Worm (Caenorhabditis elegans): ENCODE data around the gene ckc-1.

- TF ChIP-seq unc-62 (GFP tag; optimal IDR thresholded peaks at IDR 0.05) (no peak), mdl-1 (tag; optimal IDR thresholded peaks at IDR 0.05) (no peak), lin-39 (tag; optimal IDR thresholded peaks at IDR 0.05) (no peak), Y55F3AM.14 (GFP tag; optimal IDR thresholded peaks at IDR 0.05) (no peak), nhr-25 (tag; optimal IDR thresholded peaks at IDR 0.05) (no peak), ZK546.5 (tag; optimal IDR thresholded peaks at IDR 0.05) (no peak), snpc-4 (tag; optimal IDR thresholded peaks at IDR 0.05) (no peak), nhr-237 (tag; optimal IDR thresholded peaks at IDR 0.05) (no peak), nhr-77 (tag; optimal IDR thresholded peaks at IDR 0.05) (no peak), skn-1 (tag; optimal IDR thresholded peaks at IDR 0.05) (no peak), ama-1 (optimal IDR thresholded peaks at IDR 0.05) (no peak), unc-39 (tag; optimal IDR thresholded peaks at IDR 0.05) (no peak), ztf-11 (tag; optimal IDR thresholded peaks at IDR 0.05) (no peak), nhr-10 (tag; optimal IDR thresholded peaks at IDR 0.05) (no peak)
Observed at ce11 chrX:3618842-3619241, 42.4 kb downstream of the ckc-1 start.
